Worm (Caenorhabditis elegans) whole organism, early embryonic: ENCODE results near the gene dpy-30.

Experiments
- B0310.2 ChIP-seq: sonication (generic microtip); optimal IDR thresholded peaks from 2 replicates; lab custom pipeline; 2016; ENCODE audit warnings: mild to moderate bottlenecking, missing genetic modification characterization, missing compliant biosample characterization
- aly-1 ChIP-seq: sonication (generic microtip); optimal IDR thresholded peaks from 2 replicates; lab custom pipeline; 2016; ENCODE audit warnings: missing genetic modification characterization, missing compliant biosample characterization
- ama-1 ChIP-seq: fragments of 150-350 bp; optimal IDR thresholded peaks from 2 replicates; lab custom pipeline; 2014
- ceh-36 ChIP-seq: sonication (generic microtip); optimal IDR thresholded peaks from 2 replicates; lab custom pipeline; 2016; ENCODE audit warnings: missing genetic modification characterization, inconsistent platforms, missing compliant biosample characterization
- ets-7 ChIP-seq: sonication (generic microtip); optimal IDR thresholded peaks from 2 replicates; lab custom pipeline; 2016; ENCODE audit warnings: missing genotype, missing genetic modification characterization, missing compliant biosample characterization
- hmbx-1 ChIP-seq: sonication (generic microtip); optimal IDR thresholded peaks from 2 replicates; lab custom pipeline; 2016; ENCODE audit warnings: mild to moderate bottlenecking, missing genetic modification characterization, missing compliant biosample characterization
- hmg-4 ChIP-seq: fragments of 200-800 bp; sonication (Bioruptor generic); optimal IDR thresholded peaks from 2 replicates; lab custom pipeline; 2018; ENCODE audit warnings: mild to moderate bottlenecking, missing genetic modification characterization, missing compliant biosample characterization
- scrt-1 ChIP-seq: fragments of 200-800 bp; sonication (Bioruptor generic); IDR thresholded peaks from 2 replicates; pipeline ENCODE4 v1.3.6; 2022; ENCODE audit warnings: missing genetic modification characterization, missing compliant biosample characterization
- sea-1 ChIP-seq: fragments of 200-800 bp; sonication (Bioruptor generic); conservative IDR thresholded peaks from 2 replicates; pipeline ENCODE4 v1.3.6; 2022; ENCODE audit warnings: missing genetic modification characterization, missing compliant biosample characterization
- tbx-11 ChIP-seq: fragments of 200-800 bp; sonication (Bioruptor generic); IDR thresholded peaks from 2 replicates; pipeline ENCODE4 v1.3.6; 2022; ENCODE audit warnings: missing genetic modification characterization, missing compliant biosample characterization

ce11 chrV:12241126-12241525, 49.8 kb downstream of the dpy-30 start, which contains the start of gene ttr-22:
- no peak for TF ChIP-seq ama-1
- TF ChIP-seq sea-1 (GFP tag; lab: Robert Waterston, UW): no peak
- TF ChIP-seq aly-1 (tag; lab: Kevin White, UChicago): no peak
- TF ChIP-seq tbx-11 (GFP tag; lab: Robert Waterston, UW): no peak
- TF ChIP-seq B0310.2 (tag; lab: Kevin White, UChicago): no peak
- no peak for TF ChIP-seq hmg-4
- no peak for TF ChIP-seq ceh-36
- no peak for TF ChIP-seq hmbx-1 (tag; lab: Kevin White, UChicago)
- no peak for TF ChIP-seq ets-7
- TF ChIP-seq scrt-1: no peak
